Worm (Caenorhabditis elegans): ENCODE data around the gene Y57A10A.29.

- no peak for TF ChIP-seq ceh-24 (tag; optimal IDR thresholded peaks at IDR 0.05)
- no peak for TF ChIP-seq pag-3 (tag; optimal IDR thresholded peaks at IDR 0.05; ENCODE audit: borderline replicate concordance)
- no peak for TF ChIP-seq hlh-8 (tag; optimal IDR thresholded peaks at IDR 0.05)
- no peak for TF ChIP-seq C38D4.7 (GFP tag; optimal IDR thresholded peaks at IDR 0.05)
- no peak for TF ChIP-seq nhr-232 (tag; optimal IDR thresholded peaks at IDR 0.05)
- no peak for TF ChIP-seq unc-86 (tag; optimal IDR thresholded peaks at IDR 0.05)
- TF ChIP-seq mec-3 (tag; optimal IDR thresholded peaks at IDR 0.05; ENCODE audit: borderline replicate concordance), result no peak
These were observed 23.7 kb upstream of the Y57A10A.29 start for ce11 chrII:12255545-12256233.

Measured in whole organism, late embryonic.